Fruit fly (Drosophila melanogaster): Measurements from ENCODE around the gene GluRIIC.

DNA sequence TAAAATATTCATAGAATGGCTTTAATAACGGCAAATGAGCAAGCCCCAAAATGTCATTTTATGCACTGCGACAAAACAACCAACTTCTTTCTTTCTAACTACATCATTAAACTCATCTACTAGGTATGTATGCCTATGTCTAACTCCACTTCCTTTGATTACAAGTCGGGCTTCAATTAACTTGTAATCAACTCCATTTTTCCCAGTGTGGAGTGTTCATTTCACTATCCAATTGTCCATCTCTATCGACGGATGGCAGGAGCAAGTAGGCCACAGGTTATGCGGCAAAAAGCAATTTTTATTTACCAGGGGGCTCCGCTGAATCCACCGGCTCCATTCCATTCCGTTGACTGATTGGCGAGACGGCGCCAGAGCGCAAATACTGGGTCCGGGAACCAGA lies 10.1 kb upstream of the GluRIIC start:
- TF ChIP-seq CG8478 (optimal IDR thresholded peaks at IDR 0.05) (no peak), CTCF (optimal IDR thresholded peaks at IDR 0.05) (no peak)

All from S2 (cell line).